Fruit fly (Drosophila melanogaster): ENCODE measurements around the gene RpS27A.
A peak's percentile ranks its signal among the peaks of the same experiment; 100 is the strongest.

RpS27A gene

dm6 chr2L:10437317-10437716 is 29.2 kb downstream of the RpS27A start, which contains the start of gene STUB1 (continued):
- TF ChIP-seq CG10321 (GFP tag; IDR thresholded peaks at IDR 0.05): no peak
- no peak for TF ChIP-seq ken (GFP tag; IDR thresholded peaks at IDR 0.05)
- TF ChIP-seq CG18476 (GFP tag; optimal IDR thresholded peaks at IDR 0.05): no peak
- no peak for TF ChIP-seq Hand (GFP tag; optimal IDR thresholded peaks at IDR 0.05)
- no peak for TF ChIP-seq psq (GFP tag; optimal IDR thresholded peaks at IDR 0.05)
- no peak for TF ChIP-seq CG4328 (GFP tag; optimal IDR thresholded peaks at IDR 0.05)
- TF ChIP-seq Hey (tag; optimal IDR thresholded peaks at IDR 0.05): no peak
- TF ChIP-seq CG9932 (GFP tag; IDR thresholded peaks at IDR 0.05): no peak; the same call in 1 of the 2 replicates
- peak; percentile 61 for TF ChIP-seq Rfx (GFP tag; IDR thresholded peaks at IDR 0.05)
- TF ChIP-seq CG8281 (tag; optimal IDR thresholded peaks at IDR 0.05): no peak
- peak; percentile 11 for TF ChIP-seq maf-S (GFP tag; optimal IDR thresholded peaks at IDR 0.05)
- TF ChIP-seq Sry-β (GFP tag; optimal IDR thresholded peaks at IDR 0.05): no peak
- no peak for TF ChIP-seq CG1792 (GFP tag; optimal IDR thresholded peaks at IDR 0.05)
- no peak for TF ChIP-seq pros (GFP tag; optimal IDR thresholded peaks at IDR 0.05)
- no peak for TF ChIP-seq CG11695 (GFP tag; IDR thresholded peaks at IDR 0.05)
- no peak for TF ChIP-seq tx (GFP tag; optimal IDR thresholded peaks at IDR 0.05)
- TF ChIP-seq jing (GFP tag; optimal IDR thresholded peaks at IDR 0.05): no peak
- TF ChIP-seq bowl (GFP tag; IDR thresholded peaks at IDR 0.05): no peak
- TF ChIP-seq Mad (GFP tag; optimal IDR thresholded peaks at IDR 0.05): no peak

dm6 chr2L:10439174-10439573 is 31.0 kb downstream of the RpS27A start, which contains the start of gene Nse4:
Gene Nse4 (plus strand): TSS chr2L:10439440.
- TF ChIP-seq amos (GFP tag; IDR thresholded peaks at IDR 0.05; ENCODE audit: partially characterized antibody): peak; percentile 84; the same call in 1 of the 2 replicates
- peak; percentile 23 for TF ChIP-seq Ets97D (GFP tag; optimal IDR thresholded peaks at IDR 0.05)
- no peak for TF ChIP-seq esg (GFP tag; conservative IDR thresholded peaks at IDR 0.05)
- TF ChIP-seq stwl (tag; optimal IDR thresholded peaks at IDR 0.05): peak; percentile 79
- peak; percentile 97 for TF ChIP-seq CG30020 (tag; optimal IDR thresholded peaks at IDR 0.05)
- TF ChIP-seq CG3726 (GFP tag; IDR thresholded peaks at IDR 0.05): no peak
- no peak for TF ChIP-seq CG15696 (tag; optimal IDR thresholded peaks at IDR 0.05)
- peak; percentile 93 for TF ChIP-seq tna (GFP tag; IDR thresholded peaks at IDR 0.05; ENCODE audit: partially characterized antibody)
- TF ChIP-seq CG14710 (tag; optimal IDR thresholded peaks at IDR 0.05): peak; percentile 34
- TF ChIP-seq wdn (GFP tag; IDR thresholded peaks at IDR 0.05): no peak
- no peak for TF ChIP-seq tx (GFP tag; optimal IDR thresholded peaks at IDR 0.05)
- no peak for TF ChIP-seq CG7271 (tag; optimal IDR thresholded peaks at IDR 0.05)
- no peak for TF ChIP-seq CG13775 (GFP tag; optimal IDR thresholded peaks at IDR 0.05)
- peak; percentile 4 for TF ChIP-seq Myb (GFP tag; optimal IDR thresholded peaks at IDR 0.05)
- TF ChIP-seq pnt (GFP tag; optimal IDR thresholded peaks at IDR 0.05): no peak
- no peak for TF ChIP-seq CG7839 (tag; optimal IDR thresholded peaks at IDR 0.05)
- peak; percentile 75 for TF ChIP-seq sens (GFP tag)
- TF ChIP-seq CG8478 (optimal IDR thresholded peaks at IDR 0.05): no peak
- TF ChIP-seq danr (GFP tag; IDR thresholded peaks at IDR 0.05): no peak
- peak; percentile 95 for TF ChIP-seq ssp (GFP tag; IDR thresholded peaks at IDR 0.05)
- TF ChIP-seq Opbp (GFP tag; IDR thresholded peaks at IDR 0.05; ENCODE audit: partially characterized antibody): peak; percentile 77; the same call in 2 of the 3 replicates
- peak; percentile 2 for TF ChIP-seq CG12391 (tag; optimal IDR thresholded peaks at IDR 0.05)
- TF ChIP-seq Taf1 (GFP tag; IDR thresholded peaks at IDR 0.05): no peak
- no peak for TF ChIP-seq CG18619 (GFP tag; optimal IDR thresholded peaks at IDR 0.05)
- peak; percentile 89 for TF ChIP-seq bbx (GFP tag; IDR thresholded peaks at IDR 0.05; ENCODE audit: partially characterized antibody)
- no peak for TF ChIP-seq slbo (GFP tag; IDR thresholded peaks at IDR 0.05)
- no peak for TF ChIP-seq CG9609 (GFP tag; optimal IDR thresholded peaks at IDR 0.05)
- no peak for TF ChIP-seq CG3407 (GFP tag; optimal IDR thresholded peaks at IDR 0.05)
- TF ChIP-seq CG14050 (GFP tag; IDR thresholded peaks at IDR 0.05): no peak
- TF ChIP-seq Meics (GFP tag; optimal IDR thresholded peaks at IDR 0.05): no peak
- TF ChIP-seq hbn (GFP tag; IDR thresholded peaks at IDR 0.05; ENCODE audit: partially characterized antibody): peak; percentile 68
- peak; percentile 16 for TF ChIP-seq MESR4 (GFP tag; optimal IDR thresholded peaks at IDR 0.05)
- peak; percentile 83 for TF ChIP-seq sna (GFP tag; IDR thresholded peaks at IDR 0.05; ENCODE audit: partially characterized antibody)
- TF ChIP-seq Lim3 (GFP tag; IDR thresholded peaks at IDR 0.05): no peak
